Worm (Caenorhabditis elegans) whole organism, late embryonic: Measurements from ENCODE around the gene F28F5.6.

Source experiments
- ama-1 ChIP-seq: fragments of 150-350 bp; optimal IDR thresholded peaks from 2 replicates; lab custom pipeline; 2014
- ceh-9 ChIP-seq: sonication (generic microtip); optimal IDR thresholded peaks from 2 replicates; lab custom pipeline; 2016; ENCODE audit warnings: mild to moderate bottlenecking, missing genetic modification characterization, inconsistent platforms, missing compliant biosample characterization
- elt-2 ChIP-seq: sonication (generic microtip); optimal IDR thresholded peaks from 2 replicates; lab custom pipeline; 2016; ENCODE audit warnings: missing genetic modification reagents, missing genetic modification characterization, missing compliant biosample characterization
- hlh-13 ChIP-seq: fragments of 200-800 bp; sonication (Bioruptor generic); optimal IDR thresholded peaks from 2 replicates; lab custom pipeline; 2018; ENCODE audit warnings: mild to moderate bottlenecking, missing genetic modification characterization, missing compliant biosample characterization
- lin-11 ChIP-seq: fragments of 200-800 bp; sonication (Bioruptor generic); optimal IDR thresholded peaks from 2 replicates; lab custom pipeline; 2018; ENCODE audit warnings: mild to moderate bottlenecking, missing genetic modification characterization, missing compliant biosample characterization
- nhr-11 ChIP-seq: fragments of 150-350 bp; optimal IDR thresholded peaks from 2 replicates; lab custom pipeline; 2014; ENCODE audit warnings: missing biosample characterization, missing genetic modification characterization

DNA sequence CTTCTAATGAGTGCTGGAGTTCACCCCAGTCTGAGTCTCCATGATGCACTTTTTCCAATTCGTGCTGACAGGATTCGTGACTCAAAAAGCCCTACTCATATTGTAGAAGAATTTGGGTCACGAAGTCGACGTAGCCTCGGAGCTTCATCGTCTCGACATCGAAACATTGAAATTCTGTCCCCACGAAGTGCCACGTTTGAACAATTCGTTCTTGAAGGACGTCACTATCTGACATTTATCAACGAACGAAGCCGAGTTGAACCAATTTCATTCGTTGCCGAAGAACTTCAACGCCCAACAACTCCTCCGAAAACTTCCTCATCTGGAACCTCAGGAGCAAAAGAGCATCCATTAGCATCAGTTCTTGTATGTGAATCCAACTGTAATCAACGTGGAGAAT lies 19.9 kb upstream of the F28F5.6 start:
- no peak for TF ChIP-seq hlh-13
- no peak for TF ChIP-seq elt-2
- TF ChIP-seq nhr-11 (tag; lab: Kevin White, UChicago) = no peak
- no peak for TF ChIP-seq ceh-9
- TF ChIP-seq lin-11 = no peak
- no peak for TF ChIP-seq ama-1 (lab: Kevin White, UChicago)
